Fruit fly (Drosophila melanogaster): ENCODE measurements around the gene CG17191.

- TF ChIP-seq rn (GFP tag; IDR thresholded peaks at IDR 0.05) (no peak), EcR (GFP tag; optimal IDR thresholded peaks at IDR 0.05) (no peak), fd96Ca (GFP tag; IDR thresholded peaks at IDR 0.05) (no peak), CG13204 (GFP tag; optimal IDR thresholded peaks at IDR 0.05) (no peak), CG8159 (tag; optimal IDR thresholded peaks at IDR 0.05) (no peak), Snoo (tag; optimal IDR thresholded peaks at IDR 0.05) (no peak), CG12605 (GFP tag; IDR thresholded peaks at IDR 0.05) (no peak), CG17806 (tag; optimal IDR thresholded peaks at IDR 0.05) (no peak), D1 (tag; optimal IDR thresholded peaks at IDR 0.05) (no peak), Ets98B (GFP tag; IDR thresholded peaks at IDR 0.05) (no peak), CG34367 (tag; optimal IDR thresholded peaks at IDR 0.05) (no peak), CG9948 (tag; optimal IDR thresholded peaks at IDR 0.05) (no peak), CG32121 (GFP tag; IDR thresholded peaks at IDR 0.05) (no peak)
Observed at dm6 chr3R:26996642-26997041, 22.9 kb downstream of the CG17191 start, which contains the start of gene RYa-R.

Data from whole organism, pupa.